Fruit fly (Drosophila melanogaster) whole organism, adult: Measurements from ENCODE around the gene stnB.

Experiments
- CG11617 ChIP-seq: fragments of 200-800 bp; sonication (Bioruptor generic); optimal IDR thresholded peaks from 2 replicates; lab custom pipeline; 2017; ENCODE audit warnings: mild to moderate bottlenecking, missing biosample characterization, missing genetic modification reagents, missing genetic modification characterization
- CG14711 ChIP-seq: fragments of 200-800 bp; sonication (Bioruptor generic); optimal IDR thresholded peaks from 2 replicates; lab custom pipeline; 2018; ENCODE audit warnings: missing biosample characterization, mild to moderate bottlenecking, missing genetic modification characterization, moderate library complexity
- CG33017 ChIP-seq: fragments of 200-800 bp; sonication (Bioruptor generic); optimal IDR thresholded peaks from 2 replicates; lab custom pipeline; 2018; ENCODE audit warnings: missing biosample characterization, mild to moderate bottlenecking, missing genetic modification characterization, moderate library complexity
- CG5204 ChIP-seq: fragments of 200-800 bp; sonication (Bioruptor generic); optimal IDR thresholded peaks from 2 replicates; lab custom pipeline; 2016; ENCODE audit warnings: missing biosample characterization, missing genetic modification characterization
- CG7045 ChIP-seq: fragments of 200-800 bp; sonication (Bioruptor generic); optimal IDR thresholded peaks from 2 replicates; lab custom pipeline; 2017; ENCODE audit warnings: missing biosample characterization, mild to moderate bottlenecking, missing genetic modification characterization
- CG7101 ChIP-seq: fragments of 200-800 bp; sonication (Bioruptor generic); optimal IDR thresholded peaks from 2 replicates; lab custom pipeline; 2018; ENCODE audit warnings: missing biosample characterization, mild to moderate bottlenecking, missing genetic modification characterization, moderate library complexity
- Clk ChIP-seq: fragments of 200-800 bp; sonication (Bioruptor generic); optimal IDR thresholded peaks from 2 replicates; lab custom pipeline; 2017; ENCODE audit warnings: missing biosample characterization, missing genetic modification characterization
- Crg-1 ChIP-seq: fragments of 200-800 bp; sonication (Bioruptor generic); optimal IDR thresholded peaks from 2 replicates; lab custom pipeline; 2016; ENCODE audit warnings: missing biosample characterization, missing genetic modification characterization
- Hr96 ChIP-seq: fragments of 200-800 bp; sonication (Bioruptor generic); optimal IDR thresholded peaks from 2 replicates; lab custom pipeline; 2016; ENCODE audit warnings: missing biosample characterization, missing genetic modification characterization
- Mnt ChIP-seq: fragments of 200-800 bp; sonication (Bioruptor generic); optimal IDR thresholded peaks from 2 replicates; lab custom pipeline; 2016; ENCODE audit warnings: missing biosample characterization, mild to moderate bottlenecking, missing genetic modification characterization
- bab1 ChIP-seq: fragments of 200-800 bp; sonication (Bioruptor generic); optimal IDR thresholded peaks from 3 replicates; lab custom pipeline; 2019; ENCODE audit warnings: missing biosample characterization, mild to moderate bottlenecking, missing genetic modification characterization, moderate library complexity
- cic ChIP-seq: fragments of 200-800 bp; sonication (Bioruptor generic); optimal IDR thresholded peaks from 2 replicates; lab custom pipeline; 2017; ENCODE audit warnings: missing biosample characterization, mild to moderate bottlenecking, missing genetic modification characterization, moderate library complexity
- cnc ChIP-seq, 2 experiments: fragments of >200 bp; optimal IDR thresholded peaks; 2 replicates each; lab custom pipeline; 2017
- kay ChIP-seq: fragments of 200-800 bp; sonication (Bioruptor generic); peaks from one replicate; lab custom pipeline; 2016; ENCODE audit warnings: missing biosample characterization, missing genetic modification characterization, borderline replicate concordance
- ovo ChIP-seq: fragments of 200-800 bp; sonication (Bioruptor generic); optimal IDR thresholded peaks from 2 replicates; lab custom pipeline; 2016; ENCODE audit warnings: missing biosample characterization, missing genetic modification characterization
- pad ChIP-seq: fragments of 200-800 bp; sonication (Bioruptor generic); optimal IDR thresholded peaks from 3 replicates; lab custom pipeline; 2017; ENCODE audit warnings: missing biosample characterization, missing genetic modification characterization, mild to moderate bottlenecking, moderate library complexity, missing genetic modification reagents
- tj ChIP-seq: fragments of 200-800 bp; sonication (Bioruptor generic); optimal IDR thresholded peaks from 3 replicates; lab custom pipeline; 2017; ENCODE audit warnings: missing biosample characterization, mild to moderate bottlenecking, missing genetic modification characterization, moderate library complexity

Gene stnB

dm6 chrX:22959991-22960390 lies 44.5 kb downstream of the stnB start, which contains the start of gene CG40486:
TSS of gene CG40486 (minus strand) at chrX:22960091.
- TF ChIP-seq CG33017 (no peak), ovo (GFP tag; lab: Kevin White, UChicago) (no peak), Hr96 (no peak), tj (GFP tag; lab: Kevin White, UChicago) (no peak), pad (GFP tag; lab: Kevin White, UChicago) (no peak), bab1 (no peak), cnc (optimal IDR thresholded peaks at IDR 0.05; lab: Kevin White, UChicago) (no peak), Clk (no peak), CG7101 (tag; lab: Kevin White, UChicago) (no peak), Mnt (no peak), CG7045 (no peak), kay (no peak), Crg-1 (GFP tag; lab: Kevin White, UChicago) (no peak), CG11617 (GFP tag; lab: Kevin White, UChicago) (no peak), CG14711 (tag; lab: Kevin White, UChicago) (no peak), CG5204 (GFP tag; lab: Kevin White, UChicago) (no peak)

- TF ChIP-seq kay, result no peak
- TF ChIP-seq pad (GFP tag; lab: Kevin White, UChicago), result no peak
- no peak for TF ChIP-seq Clk
- no peak for TF ChIP-seq cic (GFP tag; lab: Kevin White, UChicago)
- TF ChIP-seq ovo (GFP tag; lab: Kevin White, UChicago), result no peak
- TF ChIP-seq cnc (optimal IDR thresholded peaks at IDR 0.05; lab: Kevin White, UChicago), result no peak
- no peak for TF ChIP-seq CG5204 (GFP tag; lab: Kevin White, UChicago)
- no peak for TF ChIP-seq Crg-1 (GFP tag; lab: Kevin White, UChicago)
- TF ChIP-seq tj (GFP tag; lab: Kevin White, UChicago), result no peak
- no peak for TF ChIP-seq Mnt
Observed at dm6 chrX:22945021-22945420, 59.4 kb downstream of the stnB start, which contains the start of gene Cnep1r1. TSS of gene Cnep1r1 (plus strand) at chrX:22945321.
